Fruit fly (Drosophila melanogaster): ENCODE measurements around the gene pxb.
A peak's percentile ranks its signal among the peaks of the same experiment; 100 is the strongest.

Gene pxb

DNA sequence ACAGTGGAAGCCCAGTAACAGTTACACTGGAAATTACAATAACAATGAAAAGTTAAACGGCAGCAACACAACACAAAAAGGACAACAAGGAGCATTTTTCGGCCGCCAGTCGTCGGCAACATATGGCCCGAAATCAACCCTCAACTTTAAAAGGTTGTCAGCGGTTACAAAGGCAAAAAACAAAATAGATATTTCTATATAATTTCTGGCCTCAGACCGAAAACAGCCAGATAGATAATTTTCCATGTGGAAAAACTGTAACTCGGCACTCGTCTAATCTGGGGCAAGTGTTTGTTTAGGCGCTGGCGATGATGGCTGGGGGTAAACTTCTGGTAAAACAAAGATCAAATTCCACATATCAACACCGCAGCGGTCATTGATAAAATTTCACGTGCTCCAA lies 7.3 kb downstream of the pxb start:
- TF ChIP-seq Pif1B (GFP tag; optimal IDR thresholded peaks at IDR 0.05) (no peak), CG14655 (GFP tag; optimal IDR thresholded peaks at IDR 0.05) (no peak), Pif1A (GFP tag; optimal IDR thresholded peaks at IDR 0.05) (no peak), CG4496 (GFP tag; IDR thresholded peaks at IDR 0.05) (no peak), CG17806 (tag; optimal IDR thresholded peaks at IDR 0.05) (no peak), EcR (GFP tag; optimal IDR thresholded peaks at IDR 0.05) (no peak), CG10348 (GFP tag; IDR thresholded peaks at IDR 0.05) (no peak), gl (tag; optimal IDR thresholded peaks at IDR 0.05) (no peak), CG32121 (GFP tag; IDR thresholded peaks at IDR 0.05) (no peak)

DNA sequence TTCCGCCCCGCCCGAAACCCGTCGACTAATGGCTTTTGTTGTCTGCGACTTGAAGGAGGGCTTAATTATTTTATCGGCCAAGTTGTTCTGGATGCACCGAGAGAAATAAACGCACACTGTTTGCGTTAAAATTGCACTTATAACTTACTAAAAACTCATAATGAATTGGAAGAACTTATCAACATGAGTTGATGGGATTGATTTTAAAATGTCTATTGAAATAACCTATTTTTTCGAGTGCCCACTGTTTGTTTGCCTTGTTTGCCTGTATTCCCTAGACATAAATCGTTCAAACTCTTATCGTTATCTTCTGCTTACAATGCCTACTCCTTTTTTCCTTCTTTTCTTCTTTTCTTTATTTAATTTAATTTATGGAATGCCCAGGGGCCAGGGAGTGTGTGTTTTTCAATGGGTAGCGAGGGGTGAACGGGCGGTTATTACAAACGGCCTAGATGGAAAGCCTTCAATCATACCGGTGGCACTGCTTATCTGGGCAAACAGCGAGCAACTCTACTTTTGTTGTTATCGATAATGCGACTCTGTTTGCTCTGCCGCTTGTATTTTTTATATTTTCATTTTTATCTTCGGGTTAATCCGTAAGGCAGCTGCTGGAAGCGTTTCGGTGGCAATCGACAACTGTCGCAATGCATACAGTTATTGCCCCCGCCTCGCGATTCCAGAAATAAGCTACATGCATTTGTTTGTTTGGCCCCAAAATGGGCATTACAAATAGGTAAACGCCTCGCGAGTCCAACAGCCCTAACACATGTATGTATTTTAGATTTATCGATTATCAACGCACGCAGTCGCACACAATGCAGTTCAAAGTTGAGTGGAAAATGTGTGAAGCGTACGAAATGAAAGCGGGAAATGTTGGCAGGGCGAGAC lies 10.4 kb downstream of the pxb start:
- TF ChIP-seq CG8301 (tag; optimal IDR thresholded peaks at IDR 0.05) = no peak
- no peak for TF ChIP-seq Pif1A (GFP tag; optimal IDR thresholded peaks at IDR 0.05)
- TF ChIP-seq CG17806 (tag; optimal IDR thresholded peaks at IDR 0.05) = no peak
- no peak for TF ChIP-seq Snoo (tag; optimal IDR thresholded peaks at IDR 0.05)
- peak; percentile 62 for TF ChIP-seq fd96Ca (GFP tag; IDR thresholded peaks at IDR 0.05)
- TF ChIP-seq Ets98B (GFP tag; IDR thresholded peaks at IDR 0.05) = peak; percentile 39
- no peak for TF ChIP-seq CG10348 (GFP tag; IDR thresholded peaks at IDR 0.05)
- TF ChIP-seq gl (tag; optimal IDR thresholded peaks at IDR 0.05) = no peak
- TF ChIP-seq CG15710 (tag; optimal IDR thresholded peaks at IDR 0.05) = peak; percentile 38
- TF ChIP-seq CG32121 (GFP tag; IDR thresholded peaks at IDR 0.05) = peak; percentile 45; the same call in 1 of the 2 replicates
- TF ChIP-seq Pif1B (GFP tag; optimal IDR thresholded peaks at IDR 0.05) = peak; percentile 24
- TF ChIP-seq CG9948 (tag; optimal IDR thresholded peaks at IDR 0.05) = peak; percentile 11
- peak; percentile 19 for TF ChIP-seq CG8159 (tag; optimal IDR thresholded peaks at IDR 0.05)
- TF ChIP-seq CG34367 (tag; optimal IDR thresholded peaks at IDR 0.05) = peak; percentile 9
- TF ChIP-seq CG14655 (GFP tag; optimal IDR thresholded peaks at IDR 0.05) = peak; percentile 54
- TF ChIP-seq D1 (tag; optimal IDR thresholded peaks at IDR 0.05) = no peak
- TF ChIP-seq CG4496 (GFP tag; IDR thresholded peaks at IDR 0.05) = 0 out of 3 replicates have a peak, but pooled peaks have one; percentile 30
- peak; percentile 16; the same call in 1 of the 2 replicates for TF ChIP-seq CG12605 (GFP tag; IDR thresholded peaks at IDR 0.05)
- TF ChIP-seq EcR (GFP tag; optimal IDR thresholded peaks at IDR 0.05) = peak; percentile 7
- no peak for TF ChIP-seq CG13204 (GFP tag; optimal IDR thresholded peaks at IDR 0.05)
- TF ChIP-seq rn (GFP tag; IDR thresholded peaks at IDR 0.05) = peak; percentile 21; the same call in 1 of the 2 replicates

DNA sequence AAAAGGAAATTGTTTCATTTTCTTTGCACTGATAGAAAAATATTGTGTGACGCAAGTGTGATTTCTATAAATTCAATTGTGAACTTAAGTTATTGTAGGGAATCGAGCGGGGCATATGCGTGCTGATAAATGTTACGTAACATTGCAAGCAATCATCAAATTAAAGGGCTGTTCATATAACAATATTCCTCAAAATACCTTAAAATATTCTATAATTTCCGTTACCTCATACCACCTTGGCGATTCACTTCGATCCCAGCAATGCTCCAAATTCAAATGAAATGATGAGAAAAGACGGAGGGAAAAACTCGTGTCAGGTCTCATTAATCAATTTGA lies 11.1 kb downstream of the pxb start:
- no peak for TF ChIP-seq CG13204 (GFP tag; optimal IDR thresholded peaks at IDR 0.05)
- no peak for TF ChIP-seq rn (GFP tag; IDR thresholded peaks at IDR 0.05)
- no peak for TF ChIP-seq CG34367 (tag; optimal IDR thresholded peaks at IDR 0.05)
- TF ChIP-seq Ets98B (GFP tag; IDR thresholded peaks at IDR 0.05) = no peak
- no peak for TF ChIP-seq Pif1A (GFP tag; optimal IDR thresholded peaks at IDR 0.05)
- no peak for TF ChIP-seq CG8301 (tag; optimal IDR thresholded peaks at IDR 0.05)
- no peak for TF ChIP-seq Pif1B (GFP tag; optimal IDR thresholded peaks at IDR 0.05)
- no peak for TF ChIP-seq EcR (GFP tag; optimal IDR thresholded peaks at IDR 0.05)
- TF ChIP-seq CG8159 (tag; optimal IDR thresholded peaks at IDR 0.05) = no peak
- TF ChIP-seq CG32121 (GFP tag; IDR thresholded peaks at IDR 0.05) = no peak
- no peak for TF ChIP-seq CG9948 (tag; optimal IDR thresholded peaks at IDR 0.05)
- TF ChIP-seq CG15710 (tag; optimal IDR thresholded peaks at IDR 0.05) = no peak
- TF ChIP-seq fd96Ca (GFP tag; IDR thresholded peaks at IDR 0.05) = no peak
- no peak for TF ChIP-seq gl (tag; optimal IDR thresholded peaks at IDR 0.05)
- TF ChIP-seq CG14655 (GFP tag; optimal IDR thresholded peaks at IDR 0.05) = no peak

DNA sequence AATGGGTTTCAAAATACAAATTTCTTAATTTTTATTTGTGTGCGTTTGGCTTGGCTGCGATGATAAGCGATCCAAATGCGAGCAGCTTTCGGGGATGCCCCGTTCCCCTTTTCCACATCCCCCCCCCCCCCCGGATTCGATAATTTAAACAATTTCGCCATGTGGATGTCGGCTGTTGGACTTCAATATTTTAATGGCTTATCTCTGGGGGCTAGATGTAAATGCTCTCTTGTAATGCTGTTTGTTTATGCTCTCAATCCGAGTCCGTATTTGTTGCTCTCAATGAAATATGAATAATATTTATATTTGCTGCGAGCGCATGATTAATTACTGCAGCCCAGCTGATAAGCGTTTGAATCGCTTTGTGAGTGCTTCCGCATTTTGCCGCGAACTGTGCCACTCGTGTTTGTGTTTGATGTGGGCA lies 11.6 kb downstream of the pxb start:
- no peak for TF ChIP-seq CG8159 (tag; optimal IDR thresholded peaks at IDR 0.05)
- no peak for TF ChIP-seq CG8301 (tag; optimal IDR thresholded peaks at IDR 0.05)
- TF ChIP-seq CG9948 (tag; optimal IDR thresholded peaks at IDR 0.05) = no peak
- no peak for TF ChIP-seq Pif1B (GFP tag; optimal IDR thresholded peaks at IDR 0.05)
- no peak for TF ChIP-seq EcR (GFP tag; optimal IDR thresholded peaks at IDR 0.05)
- TF ChIP-seq CG34367 (tag; optimal IDR thresholded peaks at IDR 0.05) = no peak
- TF ChIP-seq Pif1A (GFP tag; optimal IDR thresholded peaks at IDR 0.05) = no peak
- TF ChIP-seq CG4496 (GFP tag; IDR thresholded peaks at IDR 0.05) = no peak
- TF ChIP-seq Ets98B (GFP tag; IDR thresholded peaks at IDR 0.05) = no peak
- TF ChIP-seq CG14655 (GFP tag; optimal IDR thresholded peaks at IDR 0.05) = no peak
- TF ChIP-seq CG12605 (GFP tag; IDR thresholded peaks at IDR 0.05) = no peak
- no peak for TF ChIP-seq CG10348 (GFP tag; IDR thresholded peaks at IDR 0.05)
- TF ChIP-seq gl (tag; optimal IDR thresholded peaks at IDR 0.05) = no peak
- TF ChIP-seq rn (GFP tag; IDR thresholded peaks at IDR 0.05) = no peak
- no peak for TF ChIP-seq CG17806 (tag; optimal IDR thresholded peaks at IDR 0.05)
- TF ChIP-seq D1 (tag; optimal IDR thresholded peaks at IDR 0.05) = no peak
- no peak for TF ChIP-seq CG15710 (tag; optimal IDR thresholded peaks at IDR 0.05)
- TF ChIP-seq fd96Ca (GFP tag; IDR thresholded peaks at IDR 0.05) = no peak
- no peak for TF ChIP-seq CG32121 (GFP tag; IDR thresholded peaks at IDR 0.05)

DNA sequence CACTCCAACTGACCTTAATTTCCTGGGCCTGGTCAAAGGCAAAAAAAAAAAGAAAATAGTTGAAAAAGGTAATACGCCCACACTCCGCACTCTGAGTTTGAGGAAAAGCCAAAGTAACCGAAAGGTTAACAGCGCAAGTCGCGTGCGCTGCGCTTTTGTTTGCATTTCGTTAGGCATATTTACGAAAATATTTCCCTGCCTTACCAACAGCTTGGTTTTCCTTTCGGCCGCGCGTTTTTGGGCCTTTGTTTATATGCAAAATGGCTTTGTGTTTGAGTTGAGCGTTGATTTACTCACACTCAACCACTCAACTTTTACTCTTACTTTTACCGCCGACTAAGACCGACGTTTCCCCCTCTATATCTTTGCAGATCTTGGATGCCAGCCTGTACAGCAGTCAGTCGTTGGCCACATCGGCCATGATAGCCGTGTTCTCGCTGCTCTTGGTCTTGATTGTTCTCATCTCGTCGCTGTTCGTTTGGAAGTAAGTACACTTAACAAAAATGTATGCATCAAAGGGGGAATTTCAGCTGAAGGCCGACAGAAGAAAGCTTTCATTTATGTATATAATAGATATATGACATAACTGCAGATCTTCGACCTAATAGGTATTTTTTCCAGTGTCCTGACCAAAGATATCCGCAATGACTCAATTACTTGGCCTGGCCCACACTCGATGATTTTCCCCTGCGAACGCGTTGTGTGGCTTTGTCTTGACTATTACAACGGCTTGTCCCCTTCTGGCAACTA lies 13.0 kb downstream of the pxb start:
- TF ChIP-seq CG15710 (tag; optimal IDR thresholded peaks at IDR 0.05) = no peak
- TF ChIP-seq CG17806 (tag; optimal IDR thresholded peaks at IDR 0.05) = peak; percentile 24
- TF ChIP-seq EcR (GFP tag; optimal IDR thresholded peaks at IDR 0.05) = no peak
- no peak for TF ChIP-seq CG34367 (tag; optimal IDR thresholded peaks at IDR 0.05)
- TF ChIP-seq CG10348 (GFP tag; IDR thresholded peaks at IDR 0.05) = no peak
- peak; percentile 19; the same call in 1 of the 2 replicates for TF ChIP-seq Ets98B (GFP tag; IDR thresholded peaks at IDR 0.05)
- peak; percentile 66 for TF ChIP-seq fd96Ca (GFP tag; IDR thresholded peaks at IDR 0.05)
- TF ChIP-seq CG14655 (GFP tag; optimal IDR thresholded peaks at IDR 0.05) = peak; percentile 52
- TF ChIP-seq CG12605 (GFP tag; IDR thresholded peaks at IDR 0.05) = no peak
- no peak for TF ChIP-seq gl (tag; optimal IDR thresholded peaks at IDR 0.05)
- no peak for TF ChIP-seq Pif1B (GFP tag; optimal IDR thresholded peaks at IDR 0.05)
- peak; percentile 58 for TF ChIP-seq CG8301 (tag; optimal IDR thresholded peaks at IDR 0.05)
- TF ChIP-seq rn (GFP tag; IDR thresholded peaks at IDR 0.05) = no peak
- TF ChIP-seq CG9948 (tag; optimal IDR thresholded peaks at IDR 0.05) = peak; percentile 4
- TF ChIP-seq Snoo (tag; optimal IDR thresholded peaks at IDR 0.05) = no peak
- no peak for TF ChIP-seq CG4496 (GFP tag; IDR thresholded peaks at IDR 0.05)
- no peak for TF ChIP-seq Pif1A (GFP tag; optimal IDR thresholded peaks at IDR 0.05)
- no peak for TF ChIP-seq CG32121 (GFP tag; IDR thresholded peaks at IDR 0.05)

Data from whole organism, pupa.